Worm (Caenorhabditis elegans) whole organism, midembryonic: ENCODE data around the gene F25B5.5.

ENCODE experiments used
- T22C8.4 ChIP-seq: fragments of 200-800 bp; sonication (Bioruptor generic); IDR thresholded peaks from 2 replicates; pipeline ENCODE4 v1.3.6; 2022; ENCODE audit warnings: missing genetic modification characterization, missing compliant biosample characterization
- cog-1 ChIP-seq: sonication (generic microtip); optimal IDR thresholded peaks from 2 replicates; lab custom pipeline; 2016; ENCODE audit warnings: missing genetic modification characterization, missing compliant biosample characterization
- flt-1 ChIP-seq: fragments of 200-800 bp; sonication (Bioruptor generic); IDR thresholded peaks from 2 replicates; pipeline ENCODE4 v1.3.6; 2022; ENCODE audit warnings: missing genetic modification characterization, missing compliant biosample characterization
- klf-2 ChIP-seq: fragments of 200-800 bp; sonication (Bioruptor generic); conservative IDR thresholded peaks from 2 replicates; pipeline ENCODE4 v1.3.6; 2022; ENCODE audit warnings: missing genetic modification reagents, missing genetic modification characterization, missing compliant biosample characterization
- med-1 ChIP-seq: sonication (generic microtip); optimal IDR thresholded peaks from 2 replicates; lab custom pipeline; 2017; ENCODE audit warnings: missing genetic modification characterization, mild to moderate bottlenecking, missing compliant biosample characterization, antibody characterized with exemption, missing genetic modification reagents; ENCODE audit not compliant: insufficient read depth
- ref-1 ChIP-seq: fragments of 200-800 bp; sonication (Bioruptor generic); conservative IDR thresholded peaks from 2 replicates; pipeline ENCODE4 v1.3.6; 2022; ENCODE audit warnings: missing genetic modification reagents, missing genetic modification characterization, missing compliant biosample characterization
- tab-1 ChIP-seq: fragments of 200-800 bp; sonication (Bioruptor generic); IDR thresholded peaks from 2 replicates; pipeline ENCODE4 v1.3.6; 2022; ENCODE audit warnings: missing genetic modification characterization, missing compliant biosample characterization
- ztf-23 ChIP-seq: fragments of 200-800 bp; sonication (Bioruptor generic); IDR thresholded peaks from 2 replicates; pipeline ENCODE4 v1.3.6; 2022; ENCODE audit warnings: missing genetic modification reagents, missing genetic modification characterization, missing compliant biosample characterization
- ztf-29 ChIP-seq: fragments of 200-800 bp; sonication (Bioruptor generic); IDR thresholded peaks from 2 replicates; pipeline ENCODE4 v1.3.6; 2022; ENCODE audit warnings: missing genetic modification reagents, missing genetic modification characterization, missing compliant biosample characterization

Gene F25B5.5

ce11 chrIII:5938013-5938412 is 7.9 kb downstream of the F25B5.5 start:
- TF ChIP-seq T22C8.4 (GFP tag; lab: Robert Waterston, UW): no peak
- no peak for TF ChIP-seq med-1 (GFP tag; lab: Kevin White, UChicago)
- no peak for TF ChIP-seq ztf-29
- TF ChIP-seq klf-2 (GFP tag; lab: Robert Waterston, UW): no peak
- peak; percentile 11; the same call in 1 of the 2 replicates for TF ChIP-seq ztf-23 (GFP tag; lab: Robert Waterston, UW)

ce11 chrIII:5936992-5937391 is 8.9 kb downstream of the F25B5.5 start, which contains the start of gene EGAP1.1:
EGAP1.1 (minus strand) TSS chrIII:5937220.
- TF ChIP-seq cog-1 (tag; lab: Kevin White, UChicago) (no peak), ztf-23 (GFP tag; lab: Robert Waterston, UW) (no peak), tab-1 (GFP tag; lab: Robert Waterston, UW) (no peak), flt-1 (no peak), klf-2 (GFP tag; lab: Robert Waterston, UW) (no peak), ref-1 (GFP tag; lab: Robert Waterston, UW) (no peak), med-1 (GFP tag; lab: Kevin White, UChicago) (no peak)

- TF ChIP-seq tab-1 (GFP tag; lab: Robert Waterston, UW): no peak
- TF ChIP-seq med-1 (GFP tag; lab: Kevin White, UChicago): no peak
- no peak for TF ChIP-seq ztf-29
- TF ChIP-seq flt-1: no peak
- TF ChIP-seq klf-2 (GFP tag; lab: Robert Waterston, UW): no peak
- TF ChIP-seq T22C8.4 (GFP tag; lab: Robert Waterston, UW): no peak
- no peak for TF ChIP-seq cog-1 (tag; lab: Kevin White, UChicago)
Measured at ce11 chrIII:5934138-5934658, 11.7 kb downstream of the F25B5.5 start.

- TF ChIP-seq flt-1 (no peak), ref-1 (GFP tag; lab: Robert Waterston, UW) (no peak), cog-1 (tag; lab: Kevin White, UChicago) (no peak), tab-1 (GFP tag; lab: Robert Waterston, UW) (no peak), med-1 (GFP tag; lab: Kevin White, UChicago) (no peak), T22C8.4 (GFP tag; lab: Robert Waterston, UW) (no peak), ztf-23 (GFP tag; lab: Robert Waterston, UW) (no peak), klf-2 (GFP tag; lab: Robert Waterston, UW) (no peak), ztf-29 (no peak)
Measured at ce11 chrIII:5932853-5933252, 13.1 kb downstream of the F25B5.5 start, which contains the start of gene zmp-1. zmp-1 (minus strand) TSS chrIII:5932953.

ce11 chrIII:5931433-5931994 is 14.4 kb downstream of the F25B5.5 start, which contains the start of gene EGAP1.5:
EGAP1.5 (plus strand) TSS chrIII:5931721.
- no peak for TF ChIP-seq ztf-29
- TF ChIP-seq tab-1 (GFP tag; lab: Robert Waterston, UW): 0 out of 2 replicates have a peak, but pooled peaks have one; percentile 23

DNA sequence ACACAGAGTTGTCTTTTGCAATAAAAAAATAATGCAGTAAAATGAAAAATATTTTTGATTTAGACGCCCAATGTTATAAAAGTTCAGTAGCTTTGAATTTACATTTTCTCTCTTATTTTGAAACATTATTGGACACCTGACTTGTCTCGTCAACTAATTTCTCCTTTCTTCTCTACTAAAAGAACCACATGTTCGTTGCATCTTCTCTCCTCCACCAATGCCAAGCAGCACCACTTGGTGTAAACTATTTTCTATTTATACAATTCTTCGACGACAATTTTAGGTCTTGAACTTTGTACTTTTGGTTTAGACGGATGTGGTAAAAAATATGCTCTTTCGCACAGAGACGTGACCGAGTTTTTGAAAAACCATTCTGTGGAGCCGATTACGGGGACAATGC is 15.3 kb downstream of the F25B5.5 start:
- TF ChIP-seq klf-2 (GFP tag; lab: Robert Waterston, UW) (no peak), med-1 (GFP tag; lab: Kevin White, UChicago) (no peak), flt-1 (no peak)

DNA sequence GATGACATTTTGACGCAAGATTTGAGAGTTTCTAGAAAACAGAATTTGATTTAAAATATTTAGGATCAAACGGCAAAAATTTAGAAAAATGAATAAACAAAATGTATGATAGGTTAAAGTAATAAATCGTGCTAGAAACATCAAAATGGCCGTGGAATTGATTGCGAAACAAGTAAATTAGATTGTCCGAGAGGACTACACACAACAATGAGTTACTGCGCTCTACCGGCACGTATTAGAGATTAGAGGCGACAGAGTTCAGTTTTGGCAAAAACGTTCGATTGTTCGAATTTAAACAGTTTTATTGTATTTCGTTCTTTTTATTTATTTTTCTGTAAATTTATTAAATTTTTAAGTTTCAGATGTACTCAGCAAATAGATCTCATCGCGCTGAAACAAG is 20.2 kb downstream of the F25B5.5 start, which contains the start of the genes dnc-2 and bcl-7:
dnc-2 (minus strand) TSS at position 33 of the 400 bp plus-strand sequence.
bcl-7 (plus strand) TSS at position 363 of the 400 bp plus-strand sequence.
- TF ChIP-seq cog-1 (tag; lab: Kevin White, UChicago) (no peak), flt-1 (no peak), klf-2 (GFP tag; lab: Robert Waterston, UW) (no peak)

- no peak for TF ChIP-seq ref-1 (GFP tag; lab: Robert Waterston, UW)
- no peak for TF ChIP-seq cog-1 (tag; lab: Kevin White, UChicago)
- no peak for TF ChIP-seq tab-1 (GFP tag; lab: Robert Waterston, UW)
- no peak for TF ChIP-seq T22C8.4 (GFP tag; lab: Robert Waterston, UW)
- no peak for TF ChIP-seq flt-1
Measured at ce11 chrIII:5922236-5922635, 23.7 kb downstream of the F25B5.5 start.

ce11 chrIII:5921067-5921678 is 24.8 kb downstream of the F25B5.5 start:
- no peak for TF ChIP-seq klf-2 (GFP tag; lab: Robert Waterston, UW)
- TF ChIP-seq ref-1 (GFP tag; lab: Robert Waterston, UW): no peak
- TF ChIP-seq T22C8.4 (GFP tag; lab: Robert Waterston, UW): no peak
- TF ChIP-seq ztf-23 (GFP tag; lab: Robert Waterston, UW): no peak
- TF ChIP-seq ztf-29: no peak
- TF ChIP-seq cog-1 (tag; lab: Kevin White, UChicago): no peak
- TF ChIP-seq tab-1 (GFP tag; lab: Robert Waterston, UW): no peak
- no peak for TF ChIP-seq flt-1
- TF ChIP-seq med-1 (GFP tag; lab: Kevin White, UChicago): no peak

DNA sequence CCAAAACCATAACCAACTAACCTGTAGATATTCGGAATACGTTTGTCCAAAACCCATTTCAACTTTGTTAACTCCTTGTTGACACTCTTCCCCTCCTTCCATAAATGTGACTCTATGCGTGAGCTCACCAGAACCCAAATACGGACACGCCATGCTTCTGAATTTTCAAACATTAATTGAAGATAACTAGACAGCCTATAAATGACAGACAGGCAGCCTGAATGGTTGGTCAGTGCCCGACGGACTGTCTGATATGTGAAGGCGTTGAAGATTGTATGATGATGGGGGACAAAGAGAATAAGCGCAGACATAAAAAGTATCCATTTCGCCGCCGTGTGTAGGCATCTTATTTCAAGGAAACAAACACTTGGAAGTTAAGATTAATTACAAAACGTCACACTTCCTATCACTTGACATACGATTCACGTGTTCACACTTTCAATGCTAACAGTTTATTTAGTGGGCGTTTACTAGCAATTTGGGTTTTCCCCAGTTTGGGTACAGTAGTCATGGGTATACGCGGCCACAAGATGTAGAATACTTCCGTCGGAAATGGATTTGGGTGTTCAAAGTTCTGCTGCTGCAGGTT is 26.0 kb downstream of the F25B5.5 start, which contains the start of the genes tdo-2 and C28H8.2:
tdo-2 (minus strand) TSS at position 157 of the 589 bp plus-strand sequence.
C28H8.2 (plus strand) TSS at position 524 of the 589 bp plus-strand sequence.
- TF ChIP-seq tab-1 (GFP tag; lab: Robert Waterston, UW) (no peak), ref-1 (GFP tag; lab: Robert Waterston, UW) (no peak), flt-1 (no peak), klf-2 (GFP tag; lab: Robert Waterston, UW) (no peak), med-1 (GFP tag; lab: Kevin White, UChicago) (no peak)
